Worm (Caenorhabditis elegans) whole organism, L4/young adult: Measurements from ENCODE around the gene F55A11.8.

Source experiments
- W03F9.2 ChIP-seq: fragments of 150-350 bp; optimal IDR thresholded peaks from 2 replicates; lab custom pipeline; 2014; ENCODE audit warnings: missing biosample characterization, missing genetic modification characterization
- dao-5 ChIP-seq: sonication (generic microtip); optimal IDR thresholded peaks from 2 replicates; lab custom pipeline; 2016; ENCODE audit warnings: missing genotype, missing genetic modification characterization, moderate library complexity, missing compliant biosample characterization
- him-1 ChIP-seq: sonication (generic microtip); optimal IDR thresholded peaks from 2 replicates; lab custom pipeline; 2016; ENCODE audit warnings: missing genotype, missing genetic modification reagents, missing genetic modification characterization, missing compliant biosample characterization

DNA sequence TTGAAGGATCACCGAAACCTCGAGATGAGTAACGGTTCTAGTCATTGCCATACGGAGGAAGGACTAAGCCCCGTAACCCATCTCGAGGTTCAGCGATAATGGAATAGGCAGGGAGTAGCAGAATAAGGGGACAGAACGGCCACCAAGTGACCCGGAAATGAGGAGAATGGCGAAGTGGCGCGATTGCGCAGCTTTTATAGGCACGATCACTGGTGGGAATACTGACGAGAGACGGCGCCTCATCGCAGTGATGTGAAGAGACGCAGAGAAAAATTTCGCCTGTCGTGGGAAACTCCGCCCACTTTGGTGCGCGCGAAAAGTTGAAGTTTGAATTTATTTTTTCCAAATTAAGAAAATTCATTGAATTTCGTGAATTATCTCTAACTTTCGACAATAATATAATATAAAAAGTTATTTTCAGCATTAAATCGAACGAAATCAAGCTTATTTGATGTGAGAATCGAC, 17.9 kb upstream of the F55A11.8 start, which contains the start of gene F55A11.4:
- TF ChIP-seq W03F9.2 (tag; lab: Kevin White, UChicago) (no peak), dao-5 (tag; lab: Kevin White, UChicago) (no peak), him-1 (tag; lab: Kevin White, UChicago) (no peak)
